Fruit fly (Drosophila melanogaster) whole organism, prepupa: ENCODE measurements around the gene CG6865.

ENCODE experiments used
- CG10631 ChIP-seq: fragments of 200-800 bp; sonication (Bioruptor generic); optimal IDR thresholded peaks from 2 replicates; lab custom pipeline; 2016; ENCODE audit warnings: missing biosample characterization, missing genetic modification characterization
- CG10669 ChIP-seq: fragments of 200-800 bp; sonication (Bioruptor generic); optimal IDR thresholded peaks from 3 replicates; lab custom pipeline; 2018; ENCODE audit warnings: missing biosample characterization, mild to moderate bottlenecking, missing genetic modification characterization, moderate library complexity
- CG11294 ChIP-seq: fragments of 200-800 bp; sonication (Bioruptor generic); IDR thresholded peaks from 2 replicates; pipeline ENCODE4 v1.3.6; 2022; ENCODE audit warnings: missing biosample characterization, missing genetic modification characterization
- CG11762 ChIP-seq: fragments of 200-800 bp; sonication (Bioruptor generic); optimal IDR thresholded peaks from 3 replicates; lab custom pipeline; 2016; ENCODE audit warnings: missing biosample characterization, missing genetic modification characterization; ENCODE audit not compliant: insufficient read depth
- CG11902 ChIP-seq: fragments of 200-800 bp; sonication (Bioruptor generic); optimal IDR thresholded peaks from 3 replicates; lab custom pipeline; 2016; ENCODE audit warnings: missing biosample characterization, missing genetic modification characterization
- CG15336 ChIP-seq: fragments of 200-800 bp; sonication (Bioruptor generic); IDR thresholded peaks from 2 replicates; pipeline ENCODE4 v1.3.6; 2022; ENCODE audit warnings: missing biosample characterization, missing genetic modification characterization
- CG1621 ChIP-seq: fragments of 200-800 bp; sonication (Bioruptor generic); optimal IDR thresholded peaks from 3 replicates; lab custom pipeline; 2018; ENCODE audit warnings: missing biosample characterization, mild to moderate bottlenecking, missing genetic modification characterization
- CG16779 ChIP-seq: fragments of 200-800 bp; sonication (Bioruptor generic); optimal IDR thresholded peaks from 3 replicates; lab custom pipeline; 2017; ENCODE audit warnings: missing biosample characterization, mild to moderate bottlenecking, missing genetic modification characterization
- CG31627 ChIP-seq: fragments of 200-800 bp; sonication (Bioruptor generic); optimal IDR thresholded peaks from 3 replicates; lab custom pipeline; 2016; ENCODE audit warnings: missing biosample characterization, missing genetic modification characterization
- CG3919 ChIP-seq: fragments of 200-800 bp; sonication (Bioruptor generic); optimal IDR thresholded peaks from 3 replicates; lab custom pipeline; 2016; ENCODE audit warnings: missing biosample characterization, missing genetic modification characterization
- CG6276 ChIP-seq: fragments of 200-800 bp; sonication (Bioruptor generic); optimal IDR thresholded peaks from 2 replicates; lab custom pipeline; 2017; ENCODE audit warnings: missing biosample characterization, mild to moderate bottlenecking, missing genetic modification characterization
- CG6792 ChIP-seq: fragments of 200-800 bp; sonication (Bioruptor generic); optimal IDR thresholded peaks from 3 replicates; lab custom pipeline; 2016; ENCODE audit warnings: missing biosample characterization, missing genetic modification characterization
- CG6808 ChIP-seq: fragments of 200-800 bp; sonication (Bioruptor generic); optimal IDR thresholded peaks from 3 replicates; lab custom pipeline; 2017; ENCODE audit warnings: missing biosample characterization, missing genetic modification characterization, mild to moderate bottlenecking, moderate library complexity, missing genetic modification reagents
- CG8119 ChIP-seq: fragments of 200-800 bp; sonication (Bioruptor generic); IDR thresholded peaks from 3 replicates; pipeline ENCODE4 v1.3.6; 2022; ENCODE audit warnings: missing biosample characterization, missing genetic modification characterization
- CG8319 ChIP-seq: fragments of 200-800 bp; sonication (Bioruptor generic); optimal IDR thresholded peaks from 3 replicates; lab custom pipeline; 2016; ENCODE audit warnings: missing biosample characterization, missing genetic modification characterization
- Eip75B ChIP-seq: fragments of 200-800 bp; sonication (Bioruptor generic); optimal IDR thresholded peaks from 3 replicates; lab custom pipeline; 2016; ENCODE audit warnings: missing biosample characterization, missing genetic modification characterization
- Eip93F ChIP-seq: fragments of 200-800 bp; sonication (Bioruptor generic); optimal IDR thresholded peaks from 2 replicates; lab custom pipeline; 2016; ENCODE audit warnings: missing biosample characterization, mild to moderate bottlenecking, missing genetic modification characterization
- Ets96B ChIP-seq: fragments of 200-800 bp; optimal IDR thresholded peaks from 2 replicates; lab custom pipeline; 2019; ENCODE audit warnings: missing biosample characterization, mild to moderate bottlenecking, missing genetic modification characterization, moderate library complexity
- Gug ChIP-seq: fragments of 200-800 bp; sonication (Bioruptor generic); IDR thresholded peaks from 2 replicates; pipeline ENCODE4 v1.3.6; 2022; ENCODE audit warnings: missing biosample characterization, missing genetic modification characterization
- Hr38 ChIP-seq: sonication (Bioruptor generic); optimal IDR thresholded peaks from 2 replicates; lab custom pipeline; 2016; ENCODE audit warnings: missing biosample characterization, missing genetic modification characterization
- Hr39 ChIP-seq: fragments of 200-800 bp; sonication (Bioruptor generic); optimal IDR thresholded peaks from 2 replicates; lab custom pipeline; 2016; ENCODE audit warnings: missing biosample characterization, missing genetic modification characterization
- Lpt ChIP-seq: fragments of 200-800 bp; sonication (Bioruptor generic); optimal IDR thresholded peaks from 3 replicates; lab custom pipeline; 2016; ENCODE audit warnings: missing biosample characterization, missing genetic modification characterization
- Met ChIP-seq: fragments of 200-800 bp; sonication (Bioruptor generic); optimal IDR thresholded peaks from 3 replicates; lab custom pipeline; 2016; ENCODE audit warnings: missing biosample characterization, missing genetic modification characterization
- OdsH ChIP-seq: fragments of 200-800 bp; sonication (Bioruptor generic); optimal IDR thresholded peaks from 3 replicates; lab custom pipeline; 2016; ENCODE audit warnings: missing biosample characterization, missing genetic modification characterization
- Smox ChIP-seq: fragments of 200-800 bp; sonication (Bioruptor generic); optimal IDR thresholded peaks from 3 replicates; lab custom pipeline; 2016; ENCODE audit warnings: missing biosample characterization, missing genetic modification characterization
- Sox14 ChIP-seq: fragments of 200-800 bp; sonication (Bioruptor generic); optimal IDR thresholded peaks from 3 replicates; lab custom pipeline; 2016; ENCODE audit warnings: missing biosample characterization, missing genetic modification characterization
- achi ChIP-seq: fragments of 200-800 bp; sonication (Bioruptor generic); optimal IDR thresholded peaks from 3 replicates; lab custom pipeline; 2016; ENCODE audit warnings: missing biosample characterization, missing genetic modification characterization
- acj6 ChIP-seq: fragments of 200-800 bp; sonication (Bioruptor generic); optimal IDR thresholded peaks from 3 replicates; lab custom pipeline; 2016; ENCODE audit warnings: missing biosample characterization, missing genetic modification characterization
- cyc ChIP-seq: fragments of 200-800 bp; sonication (Bioruptor generic); optimal IDR thresholded peaks from 3 replicates; lab custom pipeline; 2016; ENCODE audit warnings: missing biosample characterization, missing genetic modification characterization
- eg ChIP-seq: fragments of 200-800 bp; sonication (Bioruptor generic); IDR thresholded peaks from 3 replicates; pipeline ENCODE4 v1.3.6; 2022; ENCODE audit warnings: missing biosample characterization, missing genetic modification characterization
- esn ChIP-seq: fragments of 200-800 bp; sonication (Bioruptor generic); optimal IDR thresholded peaks from 2 replicates; lab custom pipeline; 2016; ENCODE audit warnings: missing biosample characterization, mild to moderate bottlenecking, missing genetic modification characterization, moderate library complexity
- fd59A ChIP-seq: fragments of 200-800 bp; sonication (Bioruptor generic); optimal IDR thresholded peaks from 2 replicates; lab custom pipeline; 2017; ENCODE audit warnings: missing biosample characterization, mild to moderate bottlenecking, missing genetic modification characterization, missing genetic modification reagents
- fkh ChIP-seq: fragments of 200-800 bp; sonication (Bioruptor generic); optimal IDR thresholded peaks from 3 replicates; lab custom pipeline; 2017; ENCODE audit warnings: missing biosample characterization, mild to moderate bottlenecking, missing genetic modification characterization, moderate library complexity
- lz ChIP-seq: fragments of 200-800 bp; sonication (Bioruptor generic); optimal IDR thresholded peaks from 3 replicates; lab custom pipeline; 2016; ENCODE audit warnings: missing biosample characterization, missing genetic modification characterization
- net ChIP-seq: fragments of 200-800 bp; sonication (Bioruptor generic); optimal IDR thresholded peaks from 3 replicates; lab custom pipeline; 2016; ENCODE audit warnings: missing biosample characterization, missing genetic modification characterization
- pdm3 ChIP-seq: fragments of 200-800 bp; sonication (Bioruptor generic); optimal IDR thresholded peaks from 3 replicates; lab custom pipeline; 2016; ENCODE audit warnings: missing biosample characterization, missing genetic modification characterization
- salr ChIP-seq, 2 experiments: fragments of 200-800 bp; sonication (Bioruptor generic); optimal IDR thresholded peaks; 3 replicates each; lab custom pipeline; 2016 to 2018; ENCODE audit warnings: missing biosample characterization in 2 of 2, missing genetic modification characterization in 2 of 2, mild to moderate bottlenecking in 1 of 2
- svp ChIP-seq: fragments of 200-800 bp; sonication (Bioruptor generic); peaks from one replicate; lab custom pipeline; 2016; ENCODE audit warnings: missing biosample characterization, missing genetic modification characterization
- topi ChIP-seq: fragments of 200-800 bp; sonication (Bioruptor generic); optimal IDR thresholded peaks from 3 replicates; lab custom pipeline; 2016; ENCODE audit warnings: missing biosample characterization, missing genetic modification characterization
- vri ChIP-seq: fragments of 200-800 bp; sonication (Bioruptor generic); optimal IDR thresholded peaks from 3 replicates; lab custom pipeline; 2016; ENCODE audit warnings: missing biosample characterization, mild to moderate bottlenecking, missing genetic modification characterization

Gene CG6865

dm6 chr3L:18822450-18823220 lies 40.8 kb upstream of the CG6865 start, which contains the start of gene Cat (continued):
- TF ChIP-seq acj6 (peak; percentile 77), CG10631 (GFP tag; lab: Kevin White, UChicago) (peak; percentile 74), net (peak; percentile 100), Ets96B (tag; lab: Kevin White, UChicago) (peak; percentile 99), CG8319 (GFP tag; lab: Kevin White, UChicago) (peak; percentile 97), pdm3 (GFP tag; lab: Kevin White, UChicago) (peak; percentile 96), fkh (peak; percentile 60), fd59A (GFP tag; lab: Kevin White, UChicago) (peak; percentile 95), salr (GFP tag; optimal IDR thresholded peaks at IDR 0.05; lab: Kevin White, UChicago) (peak; percentile 98 to 99), lz (GFP tag; lab: Kevin White, UChicago) (peak; percentile 68), CG3919 (peak; percentile 97), CG1621 (tag; lab: Kevin White, UChicago) (peak; percentile 99), Met (GFP tag; lab: Kevin White, UChicago) (peak; percentile 83), esn (GFP tag; lab: Kevin White, UChicago) (peak; percentile 84), Eip75B (peak; percentile 97), CG6276 (GFP tag; lab: Kevin White, UChicago) (peak; percentile 100), CG16779 (tag; lab: Kevin White, UChicago) (peak; percentile 100), Gug (peak; percentile 93), CG15336 (GFP tag; lab: Robert Waterston, UW) (peak; percentile 99), Hr39 (GFP tag; lab: Kevin White, UChicago) (peak; percentile 30), Smox (peak; percentile 68), Lpt (GFP tag; lab: Kevin White, UChicago) (peak; percentile 99), achi (GFP tag; lab: Kevin White, UChicago) (peak; percentile 95), Eip93F (GFP tag; lab: Kevin White, UChicago) (peak; percentile 92), CG31627 (GFP tag; lab: Kevin White, UChicago) (peak; percentile 22), topi (peak; percentile 89), CG11762 (GFP tag; lab: Kevin White, UChicago) (peak; percentile 96), CG6792 (GFP tag; lab: Kevin White, UChicago) (peak; percentile 94), CG11294 (peak; percentile 88; the same call in 1 of the 2 replicates), Sox14 (GFP tag; lab: Kevin White, UChicago) (peak; percentile 91), svp (GFP tag; lab: Kevin White, UChicago) (peak; percentile 93), CG8119 (GFP tag; lab: Robert Waterston, UW) (peak; percentile 100), CG6808 (GFP tag; lab: Kevin White, UChicago) (peak; percentile 99), vri (peak; percentile 99), CG10669 (GFP tag; lab: Kevin White, UChicago) (peak; percentile 99)

DNA sequence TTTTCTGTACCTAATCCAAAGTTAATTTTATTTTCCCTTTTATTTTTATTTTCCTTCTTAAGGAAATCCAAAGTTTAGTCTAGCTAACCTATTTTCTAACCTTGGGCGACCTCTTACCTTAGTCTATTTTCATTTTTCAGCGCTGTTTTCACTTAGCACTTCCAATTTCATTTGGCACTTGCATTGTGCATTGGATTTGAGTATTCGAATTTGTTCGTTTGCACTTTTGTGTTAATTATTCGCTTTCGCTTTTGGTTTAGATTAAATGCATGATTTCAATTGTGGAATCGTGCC lies 40.3 kb upstream of the CG6865 start:
- TF ChIP-seq OdsH (no peak), vri (no peak), CG11902 (GFP tag; lab: Kevin White, UChicago) (no peak), Ets96B (tag; lab: Kevin White, UChicago) (no peak), Hr38 (GFP tag; lab: Kevin White, UChicago) (no peak), cyc (GFP tag; lab: Kevin White, UChicago) (no peak), achi (GFP tag; lab: Kevin White, UChicago) (no peak), CG10669 (GFP tag; lab: Kevin White, UChicago) (no peak), eg (GFP tag; lab: Robert Waterston, UW) (no peak), CG11294 (no peak), CG3919 (no peak)
